Worm (Caenorhabditis elegans): Measurements from ENCODE around the gene epg-5.

epg-5 gene

DNA sequence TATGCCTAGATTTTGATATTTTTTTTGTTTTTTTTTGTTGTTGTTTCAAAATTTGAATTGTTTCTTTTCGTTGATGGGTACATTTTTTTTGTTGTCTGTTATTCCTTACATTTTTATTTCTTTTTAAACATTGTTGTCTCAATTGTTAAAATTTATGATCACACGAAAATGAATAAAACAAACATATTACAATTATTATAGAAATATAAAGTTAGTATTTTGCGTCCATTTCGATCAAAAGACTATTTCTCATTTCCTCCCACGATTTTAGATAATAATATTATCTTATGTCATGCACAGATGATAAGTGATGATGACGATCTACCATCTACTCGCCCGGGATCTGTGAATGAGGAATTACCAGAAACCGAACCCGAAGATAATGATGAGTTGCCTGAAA lies 54.5 kb downstream of the epg-5 start, which contains the start of gene wrn-1:
Gene wrn-1, plus strand, starts transcription at position 301 of the 400 bp plus-strand sequence.
- TF ChIP-seq unc-130 (GFP tag; optimal IDR thresholded peaks at IDR 0.05) (no peak), cey-2 (tag; optimal IDR thresholded peaks at IDR 0.05; ENCODE audit: borderline replicate concordance, insufficient read depth) (no peak), F26F4.8 (GFP tag; conservative IDR thresholded peaks at IDR 0.05) (no peak), unc-62 (GFP tag; optimal IDR thresholded peaks at IDR 0.05 in 1 of 2) (no peak), unc-62 (tag; optimal IDR thresholded peaks at IDR 0.05) (no peak), lin-13 (GFP tag; optimal IDR thresholded peaks at IDR 0.05) (no peak), F37D6.2 (tag; optimal IDR thresholded peaks at IDR 0.05) (no peak), nhr-25 (tag; optimal IDR thresholded peaks at IDR 0.05; ENCODE audit: borderline replicate concordance, insufficient read depth) (no peak), nhr-10 (tag; optimal IDR thresholded peaks at IDR 0.05) (no peak), F44E2.7 (GFP tag; IDR thresholded peaks at IDR 0.05) (no peak), hif-1 (tag; optimal IDR thresholded peaks at IDR 0.05) (no peak), aha-1 (tag) (no peak)

Data from whole organism, L4 larva.